Fruit fly (Drosophila melanogaster): ENCODE data around the gene CG9368.

Gene CG9368

dm6 chr3L:19598369-19599148 is 2.9 kb upstream of the CG9368 start, which contains the start of the genes ash1 and Taf6:
Gene ash1 (minus strand): TSS chr3L:19598755.
Gene Taf6 (plus strand): TSS chr3L:19599088.
- no peak for TF ChIP-seq psq (optimal IDR thresholded peaks at IDR 0.05)
- no peak for TF ChIP-seq Dll (optimal IDR thresholded peaks at IDR 0.05)
- no peak for TF ChIP-seq EcR (GFP tag; optimal IDR thresholded peaks at IDR 0.05)
- no peak for TF ChIP-seq CG8478 (optimal IDR thresholded peaks at IDR 0.05)

- no peak for TF ChIP-seq psq (optimal IDR thresholded peaks at IDR 0.05)
- TF ChIP-seq usp (GFP tag; optimal IDR thresholded peaks at IDR 0.05) = no peak
- no peak for TF ChIP-seq EcR (GFP tag; optimal IDR thresholded peaks at IDR 0.05)
- TF ChIP-seq Dll (optimal IDR thresholded peaks at IDR 0.05) = no peak
- TF ChIP-seq pan (optimal IDR thresholded peaks at IDR 0.05) = no peak
- no peak for TF ChIP-seq CG8478 (optimal IDR thresholded peaks at IDR 0.05)
Measured at dm6 chr3L:19605974-19606497, 4.6 kb downstream of the CG9368 start, which contains the start of the genes lush and CG9372. Gene lush (minus strand): TSS chr3L:19606090. Gene CG9372 (plus strand): TSS chr3L:19606208.

dm6 chr3L:19612172-19612571 is 10.7 kb downstream of the CG9368 start, which contains the start of the genes Lon and PIG-F:
Gene Lon (minus strand): TSS chr3L:19612199.
Gene PIG-F (plus strand): TSS chr3L:19612455.
- TF ChIP-seq Dll (optimal IDR thresholded peaks at IDR 0.05) (no peak), EcR (GFP tag; optimal IDR thresholded peaks at IDR 0.05) (no peak), CG8478 (optimal IDR thresholded peaks at IDR 0.05) (no peak), psq (optimal IDR thresholded peaks at IDR 0.05) (no peak), pan (optimal IDR thresholded peaks at IDR 0.05) (no peak), usp (GFP tag; optimal IDR thresholded peaks at IDR 0.05) (no peak)

- TF ChIP-seq CG8478 (optimal IDR thresholded peaks at IDR 0.05) (no peak), usp (GFP tag; optimal IDR thresholded peaks at IDR 0.05) (no peak), psq (optimal IDR thresholded peaks at IDR 0.05) (no peak), EcR (GFP tag; optimal IDR thresholded peaks at IDR 0.05) (no peak), pan (optimal IDR thresholded peaks at IDR 0.05) (no peak), Dll (optimal IDR thresholded peaks at IDR 0.05) (no peak)
Measured at dm6 chr3L:19618072-19618958, 16.9 kb downstream of the CG9368 start, which contains the start of gene asf1. Gene asf1 (plus strand): TSS chr3L:19618894.

- TF ChIP-seq usp (GFP tag; optimal IDR thresholded peaks at IDR 0.05) (no peak), Dll (optimal IDR thresholded peaks at IDR 0.05) (no peak), pan (optimal IDR thresholded peaks at IDR 0.05) (no peak), psq (optimal IDR thresholded peaks at IDR 0.05) (no peak), EcR (GFP tag; optimal IDR thresholded peaks at IDR 0.05) (no peak), CG8478 (optimal IDR thresholded peaks at IDR 0.05) (no peak)
Measured at dm6 chr3L:19630701-19631100, 29.3 kb downstream of the CG9368 start.

dm6 chr3L:19631867-19632266 is 30.4 kb downstream of the CG9368 start:
- TF ChIP-seq pan (optimal IDR thresholded peaks at IDR 0.05) = no peak

- TF ChIP-seq psq (optimal IDR thresholded peaks at IDR 0.05) (no peak), usp (GFP tag; optimal IDR thresholded peaks at IDR 0.05) (no peak), CG8478 (optimal IDR thresholded peaks at IDR 0.05) (no peak), pan (optimal IDR thresholded peaks at IDR 0.05) (no peak), EcR (GFP tag; optimal IDR thresholded peaks at IDR 0.05) (no peak), Dll (optimal IDR thresholded peaks at IDR 0.05) (no peak)
Measured at dm6 chr3L:19632766-19633632, 31.6 kb downstream of the CG9368 start.

dm6 chr3L:19634788-19635448 is 33.5 kb downstream of the CG9368 start:
- TF ChIP-seq pan (optimal IDR thresholded peaks at IDR 0.05) = no peak
- TF ChIP-seq psq (optimal IDR thresholded peaks at IDR 0.05) = no peak
- TF ChIP-seq usp (GFP tag; optimal IDR thresholded peaks at IDR 0.05) = no peak
- no peak for TF ChIP-seq EcR (GFP tag; optimal IDR thresholded peaks at IDR 0.05)
- no peak for TF ChIP-seq CG8478 (optimal IDR thresholded peaks at IDR 0.05)
- no peak for TF ChIP-seq Dll (optimal IDR thresholded peaks at IDR 0.05)

dm6 chr3L:19635478-19635996 is 34.1 kb downstream of the CG9368 start, which contains the start of gene wnd:
Gene wnd (minus strand): TSS chr3L:19635783.
- TF ChIP-seq CG8478 (optimal IDR thresholded peaks at IDR 0.05) (no peak), Dll (optimal IDR thresholded peaks at IDR 0.05) (no peak), pan (optimal IDR thresholded peaks at IDR 0.05) (no peak), psq (optimal IDR thresholded peaks at IDR 0.05) (no peak), usp (GFP tag; optimal IDR thresholded peaks at IDR 0.05) (no peak), EcR (GFP tag; optimal IDR thresholded peaks at IDR 0.05) (no peak)

dm6 chr3L:19636821-19637460 is 35.5 kb downstream of the CG9368 start:
- no peak for TF ChIP-seq EcR (GFP tag; optimal IDR thresholded peaks at IDR 0.05)
- TF ChIP-seq usp (GFP tag; optimal IDR thresholded peaks at IDR 0.05) = no peak
- TF ChIP-seq pan (optimal IDR thresholded peaks at IDR 0.05) = no peak
- TF ChIP-seq psq (optimal IDR thresholded peaks at IDR 0.05) = no peak
